Worm (Caenorhabditis elegans): ENCODE results near the gene F28G4.3.

- TF ChIP-seq jun-1 (tag; optimal IDR thresholded peaks at IDR 0.05): no peak
- no peak for TF ChIP-seq nhr-28 (tag; optimal IDR thresholded peaks at IDR 0.05)
- no peak for TF ChIP-seq nhr-43 (tag; optimal IDR thresholded peaks at IDR 0.05; ENCODE audit: poor library complexity, severe bottlenecking)
- no peak for TF ChIP-seq lin-39 (tag; optimal IDR thresholded peaks at IDR 0.05)
- no peak for TF ChIP-seq elt-2 (tag; optimal IDR thresholded peaks at IDR 0.05)
- TF ChIP-seq zag-1 (tag; optimal IDR thresholded peaks at IDR 0.05): no peak
- TF ChIP-seq egl-5 (tag; optimal IDR thresholded peaks at IDR 0.05): no peak
- no peak for TF ChIP-seq skn-1 (tag; optimal IDR thresholded peaks at IDR 0.05)
These were observed 34.6 kb upstream of the F28G4.3 start for ce11 chrV:16322155-16322554.

All from whole organism, L3 larva.